Worm (Caenorhabditis elegans): ENCODE data around the gene adm-2.

Gene adm-2

DNA sequence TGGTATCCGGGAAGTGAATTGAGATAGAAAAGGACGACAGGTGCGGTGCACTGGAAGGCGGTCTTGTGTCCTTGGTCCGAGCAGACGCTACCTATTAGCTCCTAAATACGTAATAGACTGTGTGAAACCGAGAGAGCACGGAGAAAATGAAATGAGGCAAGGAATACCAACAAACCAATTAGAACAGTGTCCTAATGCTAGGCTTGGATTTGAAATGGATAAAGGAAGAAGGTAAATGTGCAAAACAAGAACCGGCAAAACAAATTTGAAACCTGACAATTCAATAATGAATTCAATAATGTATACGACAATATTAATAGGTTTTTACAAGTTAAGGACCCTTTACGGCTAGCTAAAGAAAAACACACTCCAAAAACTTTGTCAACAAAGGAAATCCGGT, 19.0 kb upstream of the adm-2 start, which contains the start of gene C04A11.2:
TSS of gene C04A11.2 (minus strand) at position 101 of the 400 bp plus-strand sequence.
- TF ChIP-seq dao-5 (tag; optimal IDR thresholded peaks at IDR 0.05) = no peak
- TF ChIP-seq him-1 (tag; optimal IDR thresholded peaks at IDR 0.05) = no peak
- TF ChIP-seq W03F9.2 (tag; optimal IDR thresholded peaks at IDR 0.05) = no peak

DNA sequence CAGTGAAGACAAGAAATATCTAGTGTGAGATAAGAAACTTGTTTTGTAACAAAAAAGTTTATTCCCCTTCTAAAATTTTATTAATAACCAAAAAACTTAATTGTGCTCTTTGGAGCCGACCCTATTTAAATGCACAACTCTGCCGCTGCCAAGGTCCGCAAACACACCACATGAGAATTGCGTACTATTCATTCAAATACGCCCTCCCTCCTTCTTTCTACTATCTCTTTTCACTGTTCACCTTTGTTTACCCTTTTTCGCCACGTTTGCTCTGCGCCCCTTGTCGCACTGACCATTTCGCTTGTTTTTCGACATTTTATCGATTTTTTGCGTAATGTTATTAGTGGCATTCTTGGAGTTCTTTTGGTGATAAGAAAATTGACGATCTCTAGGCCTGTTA, 18.1 kb upstream of the adm-2 start:
- TF ChIP-seq dao-5 (tag; optimal IDR thresholded peaks at IDR 0.05) (no peak), W03F9.2 (tag; optimal IDR thresholded peaks at IDR 0.05) (no peak), him-1 (tag; optimal IDR thresholded peaks at IDR 0.05) (no peak)

DNA sequence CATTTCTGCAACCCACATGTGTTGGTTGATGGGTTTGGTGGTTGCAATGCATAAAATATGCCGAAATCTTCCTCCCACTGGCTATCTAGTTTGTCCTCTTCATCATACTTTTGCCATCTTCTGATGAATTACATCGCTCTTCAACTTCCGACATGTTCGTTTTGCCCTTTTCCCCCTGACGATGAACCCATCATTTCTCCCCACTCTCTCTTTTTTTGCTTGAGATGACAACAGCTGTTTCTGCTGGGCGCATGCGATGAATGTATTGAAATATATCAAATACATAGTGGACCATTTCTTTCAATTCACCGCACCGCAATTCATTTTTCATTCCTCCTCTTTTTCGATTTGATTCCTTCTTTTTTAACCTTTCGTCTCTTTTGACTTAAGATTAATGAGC, 16.8 kb upstream of the adm-2 start:
- TF ChIP-seq W03F9.2 (tag; optimal IDR thresholded peaks at IDR 0.05) (no peak), him-1 (tag; optimal IDR thresholded peaks at IDR 0.05) (no peak), dao-5 (tag; optimal IDR thresholded peaks at IDR 0.05) (no peak)

DNA sequence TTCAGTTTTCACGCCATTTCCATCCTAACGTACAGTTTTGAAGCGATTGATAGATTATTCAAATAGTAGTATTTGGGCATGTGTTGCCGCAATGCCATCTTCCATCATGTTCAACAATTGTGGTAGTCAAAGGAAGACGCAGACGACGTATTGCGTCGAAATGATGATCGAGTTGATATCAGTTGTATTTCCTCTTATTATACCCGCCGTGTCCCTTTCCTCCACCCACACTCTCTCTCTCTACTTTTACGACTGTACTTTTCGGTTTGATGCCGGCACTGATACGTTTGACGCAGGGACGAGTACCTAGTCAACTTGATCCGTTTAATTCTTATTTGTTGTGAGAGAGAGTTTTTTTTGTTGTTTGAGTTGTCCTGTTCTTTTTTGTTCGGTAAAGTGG, 15.1 kb upstream of the adm-2 start:
- TF ChIP-seq him-1 (tag; optimal IDR thresholded peaks at IDR 0.05) (no peak), W03F9.2 (tag; optimal IDR thresholded peaks at IDR 0.05) (no peak)

DNA sequence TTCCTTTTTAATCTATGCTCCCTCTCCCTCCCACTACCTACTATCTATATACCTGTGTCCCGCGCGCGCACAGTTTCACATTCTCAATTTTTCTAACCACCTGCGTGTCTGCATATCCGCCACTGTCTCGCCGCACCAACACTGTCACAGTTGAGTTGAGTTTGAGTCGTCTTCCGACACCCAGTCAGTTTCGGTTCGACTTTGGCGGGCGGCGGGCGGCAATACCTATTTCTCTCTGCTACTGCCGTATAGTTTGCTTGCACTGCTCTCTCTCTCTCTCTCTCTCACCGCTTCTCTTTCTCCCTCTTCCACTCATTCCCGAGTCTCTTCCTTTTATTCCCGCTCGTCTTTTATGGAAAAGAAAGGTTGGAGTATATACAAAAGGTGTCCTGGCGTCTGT, 12.3 kb upstream of the adm-2 start:
- no peak for TF ChIP-seq W03F9.2 (tag; optimal IDR thresholded peaks at IDR 0.05)
- no peak for TF ChIP-seq dao-5 (tag; optimal IDR thresholded peaks at IDR 0.05)
- no peak for TF ChIP-seq him-1 (tag; optimal IDR thresholded peaks at IDR 0.05)

DNA sequence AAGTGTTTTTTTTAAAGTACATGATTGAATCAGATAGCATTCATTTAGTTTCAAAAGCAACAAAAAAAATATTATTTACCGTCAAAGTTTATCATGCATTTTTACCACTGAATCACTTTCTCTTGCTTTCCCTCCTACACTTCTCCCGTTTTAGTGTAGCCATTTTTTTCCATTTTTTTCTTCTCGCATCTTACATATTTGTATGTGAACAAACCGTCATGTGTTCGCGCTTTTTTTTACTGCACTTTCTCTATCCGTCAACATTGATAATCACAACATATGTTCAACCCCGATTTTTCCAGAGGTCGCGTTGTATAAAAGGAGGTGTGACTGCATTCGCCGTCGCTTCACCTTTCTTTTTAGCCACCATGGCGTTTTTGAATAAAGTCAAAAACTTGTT, 10.9 kb upstream of the adm-2 start, which contains the start of gene gck-4:
TSS of gene gck-4 (plus strand) at position 301 of the 400 bp plus-strand sequence.
- TF ChIP-seq W03F9.2 (tag; optimal IDR thresholded peaks at IDR 0.05) = no peak
- no peak for TF ChIP-seq him-1 (tag; optimal IDR thresholded peaks at IDR 0.05)
- TF ChIP-seq dao-5 (tag; optimal IDR thresholded peaks at IDR 0.05) = no peak

DNA sequence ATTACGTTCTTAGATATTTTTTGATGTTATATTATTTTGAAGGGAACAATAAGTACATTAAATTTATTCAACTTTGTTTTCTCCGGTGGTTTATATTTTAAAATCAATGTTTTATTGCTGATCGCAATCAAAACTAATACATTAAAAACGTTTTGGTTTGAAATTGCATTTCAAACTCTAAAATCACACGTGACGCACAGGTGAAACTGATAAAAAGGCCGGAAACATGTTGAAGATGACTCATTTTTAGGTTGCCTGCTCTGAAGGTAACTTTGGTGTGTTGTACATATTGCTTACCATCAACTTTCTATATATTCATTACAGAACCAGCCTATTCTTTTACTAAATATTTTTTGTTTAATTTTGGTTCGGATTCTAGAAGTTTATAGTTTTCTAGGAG, 2.0 kb upstream of the adm-2 start:
- TF ChIP-seq him-1 (tag; optimal IDR thresholded peaks at IDR 0.05) (no peak), W03F9.2 (tag; optimal IDR thresholded peaks at IDR 0.05) (no peak), dao-5 (tag; optimal IDR thresholded peaks at IDR 0.05) (no peak)

DNA sequence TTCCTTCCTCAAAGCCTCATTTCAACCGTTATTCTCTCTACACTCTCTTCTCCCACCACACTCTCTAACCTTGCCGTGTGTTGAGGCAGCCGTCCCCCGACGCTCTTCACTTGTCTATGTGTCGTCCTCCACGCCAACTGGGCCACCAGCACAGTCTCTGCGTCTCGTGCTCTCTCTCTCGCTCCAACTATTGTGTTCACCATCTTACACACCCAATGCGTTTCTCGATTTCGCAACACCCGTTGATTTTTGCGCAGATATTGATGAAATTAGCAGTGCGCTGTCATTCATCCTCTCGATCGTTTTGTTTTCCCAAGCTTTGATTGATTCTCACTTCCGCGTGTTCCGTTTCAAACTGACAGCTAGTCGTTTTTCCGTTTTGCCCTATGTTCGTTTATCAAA, 643 bp upstream of the adm-2 start:
- TF ChIP-seq him-1 (tag; optimal IDR thresholded peaks at IDR 0.05) (no peak), dao-5 (tag; optimal IDR thresholded peaks at IDR 0.05) (no peak), W03F9.2 (tag; optimal IDR thresholded peaks at IDR 0.05) (no peak)

DNA sequence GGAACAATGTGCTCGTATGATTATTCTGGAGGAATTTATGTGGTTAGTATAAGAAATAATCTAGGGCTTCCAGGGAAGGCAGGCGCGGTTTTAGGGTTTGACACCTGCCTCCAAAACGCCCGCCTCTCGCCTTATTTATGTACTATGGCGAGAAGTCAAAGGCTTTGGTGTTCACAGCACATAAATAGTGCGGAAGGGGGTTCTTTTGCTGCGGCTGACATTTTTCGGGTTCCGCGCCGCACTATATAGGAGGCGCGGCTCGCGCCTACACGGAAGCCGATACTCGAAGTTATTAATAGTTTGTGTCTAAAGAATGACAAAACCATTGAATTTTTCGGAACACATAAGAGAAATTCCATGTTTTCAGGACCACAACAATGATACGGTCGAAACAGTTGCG, 2.6 kb downstream of the adm-2 start:
- TF ChIP-seq him-1 (tag; optimal IDR thresholded peaks at IDR 0.05) (no peak), W03F9.2 (tag; optimal IDR thresholded peaks at IDR 0.05) (no peak), dao-5 (tag; optimal IDR thresholded peaks at IDR 0.05) (no peak)

DNA sequence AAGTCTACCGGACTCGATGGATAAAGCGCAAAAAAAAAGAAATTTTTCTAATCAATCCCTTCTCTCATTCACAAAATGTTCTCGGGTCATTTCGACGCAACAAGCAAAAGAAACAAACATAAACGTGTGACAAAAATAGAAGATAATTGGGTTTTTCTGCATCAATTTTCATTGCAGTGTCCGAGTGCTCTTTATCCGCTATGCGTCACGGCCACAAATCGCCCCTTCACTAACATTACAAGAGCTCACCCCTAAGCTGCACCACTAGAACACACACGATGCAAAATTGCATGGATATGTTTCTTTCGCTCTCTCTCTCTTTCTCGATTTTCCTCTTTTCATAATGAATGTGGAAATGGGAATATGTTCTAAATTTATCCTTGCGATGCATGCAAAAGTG, 8.4 kb downstream of the adm-2 start:
- TF ChIP-seq W03F9.2 (tag; optimal IDR thresholded peaks at IDR 0.05) (no peak), dao-5 (tag; optimal IDR thresholded peaks at IDR 0.05) (no peak), him-1 (tag; optimal IDR thresholded peaks at IDR 0.05) (no peak)

DNA sequence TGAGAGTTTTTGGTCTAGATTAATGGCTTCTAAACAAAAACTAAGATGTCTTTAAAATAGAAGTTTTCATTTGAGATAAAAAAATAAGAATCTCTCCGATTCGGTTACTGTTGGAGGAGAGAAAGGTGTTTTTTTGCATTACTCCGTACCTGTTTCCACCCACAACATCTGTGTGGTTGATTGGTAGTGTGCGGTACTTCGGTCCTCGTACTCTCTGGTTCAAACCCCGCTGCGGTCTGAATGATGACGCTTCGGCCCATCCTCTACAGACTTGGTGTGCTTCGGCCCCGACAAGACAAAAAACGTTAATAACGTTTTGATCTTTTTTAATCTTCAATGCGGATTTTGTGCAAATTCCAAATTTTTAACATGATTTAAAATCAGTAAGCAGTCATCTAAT, 9.8 kb downstream of the adm-2 start:
- TF ChIP-seq dao-5 (tag; optimal IDR thresholded peaks at IDR 0.05) = no peak
- TF ChIP-seq W03F9.2 (tag; optimal IDR thresholded peaks at IDR 0.05) = no peak
- TF ChIP-seq him-1 (tag; optimal IDR thresholded peaks at IDR 0.05) = no peak

DNA sequence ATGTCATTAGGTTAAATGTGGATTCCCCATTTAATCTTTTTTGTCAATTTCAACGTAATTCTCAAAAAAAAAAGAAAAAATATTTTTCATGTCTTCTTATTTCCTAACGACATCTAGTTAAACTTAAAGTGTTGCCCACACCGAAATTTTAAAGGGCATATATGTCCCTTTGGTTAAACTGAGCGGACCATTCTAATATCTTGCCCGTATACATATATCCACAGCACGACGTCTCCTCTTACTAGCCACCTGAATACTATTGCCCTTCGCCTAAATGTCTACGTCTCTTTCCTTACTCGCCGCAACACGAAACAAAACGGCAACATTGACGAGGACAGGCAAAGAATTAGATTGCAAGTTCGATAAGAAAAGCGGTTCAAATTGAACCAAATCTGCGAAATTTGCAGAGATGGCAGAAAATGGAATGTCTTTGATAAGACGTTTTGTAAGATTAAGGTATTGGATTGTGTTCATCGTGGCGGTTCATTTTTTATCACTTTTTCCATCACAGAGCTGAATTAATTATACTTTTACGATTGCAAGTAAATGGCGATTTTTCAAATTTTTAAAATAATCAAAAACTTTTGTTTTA, 13.0 kb downstream of the adm-2 start:
- peak; percentile 100 for TF ChIP-seq him-1 (tag; optimal IDR thresholded peaks at IDR 0.05)
- TF ChIP-seq W03F9.2 (tag; optimal IDR thresholded peaks at IDR 0.05) = peak; percentile 98
- TF ChIP-seq dao-5 (tag; optimal IDR thresholded peaks at IDR 0.05) = peak; percentile 88

DNA sequence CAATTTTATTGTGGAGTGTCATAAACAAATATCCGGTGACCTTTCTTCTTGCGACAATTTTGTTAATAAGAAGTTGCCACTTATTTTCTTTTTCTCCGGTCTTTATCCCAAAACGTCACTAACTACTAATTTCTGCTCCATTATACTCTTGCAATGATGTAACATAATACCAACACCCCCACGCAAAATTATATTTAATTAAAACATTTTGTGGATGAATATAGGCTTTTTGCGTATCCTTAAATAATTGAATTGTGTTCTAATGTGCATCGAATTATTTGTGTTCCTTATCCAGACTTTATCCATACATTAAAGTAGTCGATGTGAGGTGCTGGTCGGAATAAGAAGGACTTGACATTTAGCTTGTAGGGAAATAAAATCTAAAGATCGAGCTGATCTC, 15.2 kb downstream of the adm-2 start:
- TF ChIP-seq him-1 (tag; optimal IDR thresholded peaks at IDR 0.05) = no peak
- no peak for TF ChIP-seq dao-5 (tag; optimal IDR thresholded peaks at IDR 0.05)
- no peak for TF ChIP-seq W03F9.2 (tag; optimal IDR thresholded peaks at IDR 0.05)

DNA sequence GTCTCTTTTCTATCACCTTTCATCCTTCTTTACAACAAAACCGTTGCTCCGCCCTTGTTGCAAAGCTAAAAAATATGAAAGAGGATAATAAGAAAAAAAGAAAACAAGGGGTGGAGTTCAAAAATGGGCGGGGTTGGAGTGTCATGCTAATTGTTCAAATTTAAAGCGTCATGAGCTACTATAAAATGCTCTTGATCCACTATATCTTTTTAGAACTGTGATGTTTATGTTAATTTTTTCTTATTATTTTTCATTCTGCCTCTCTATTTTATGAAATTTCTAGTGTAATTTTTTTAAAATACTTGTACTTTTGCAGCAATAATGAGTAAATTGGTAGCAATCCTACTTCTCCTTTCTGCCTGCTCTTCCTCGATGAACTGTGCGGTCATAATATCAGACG, 18.9 kb downstream of the adm-2 start, which contains the start of gene K02D3.1:
TSS of gene K02D3.1 (plus strand) at position 301 of the 400 bp plus-strand sequence.
- no peak for TF ChIP-seq dao-5 (tag; optimal IDR thresholded peaks at IDR 0.05)
- TF ChIP-seq W03F9.2 (tag; optimal IDR thresholded peaks at IDR 0.05) = no peak
- no peak for TF ChIP-seq him-1 (tag; optimal IDR thresholded peaks at IDR 0.05)

DNA sequence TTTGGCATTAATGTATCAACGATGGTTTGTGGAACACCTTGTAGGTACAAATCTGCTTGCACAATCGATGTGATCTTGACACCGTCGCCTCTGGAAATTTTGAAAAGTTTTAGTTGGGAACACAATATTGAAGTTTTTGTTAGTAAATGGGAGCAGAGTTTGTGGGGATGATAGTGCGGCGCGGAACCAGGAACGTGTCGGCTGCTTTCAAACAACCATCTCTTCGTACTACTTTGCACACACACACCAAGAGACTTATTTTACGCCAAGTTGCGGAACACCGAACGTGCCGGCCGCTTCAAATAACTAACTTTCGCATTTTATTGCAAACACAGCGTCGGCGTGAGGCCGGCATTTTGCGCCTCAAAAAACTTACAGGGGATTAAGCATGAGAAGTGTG, 21.3 kb downstream of the adm-2 start:
- TF ChIP-seq dao-5 (tag; optimal IDR thresholded peaks at IDR 0.05) = no peak
- no peak for TF ChIP-seq W03F9.2 (tag; optimal IDR thresholded peaks at IDR 0.05)
- TF ChIP-seq him-1 (tag; optimal IDR thresholded peaks at IDR 0.05) = no peak
